Worm (Caenorhabditis elegans) whole organism, L1 larva: ENCODE results near the gene F32D1.7.
A peak's percentile ranks its signal among the peaks of the same experiment; 100 is the strongest.

ENCODE experiments used
- C04F5.9 ChIP-seq: sonication (generic microtip); optimal IDR thresholded peaks from 2 replicates; lab custom pipeline; 2016; ENCODE audit warnings: missing genetic modification characterization, missing compliant biosample characterization
- C16A3.4 ChIP-seq: fragments of 150-350 bp; optimal IDR thresholded peaks from 2 replicates; lab custom pipeline; 2014; ENCODE audit warnings: missing biosample characterization, missing genetic modification characterization
- aha-1 ChIP-seq: fragments of 150-350 bp; optimal IDR thresholded peaks from 2 replicates; lab custom pipeline; 2014; ENCODE audit warnings: missing biosample characterization, missing genetic modification characterization
- aly-2 ChIP-seq: fragments of 150-350 bp; optimal IDR thresholded peaks from 2 replicates; lab custom pipeline; 2014; ENCODE audit warnings: missing biosample characterization, missing genetic modification characterization
- ama-1 ChIP-seq: fragments of 150-350 bp; optimal IDR thresholded peaks from 2 replicates; lab custom pipeline; 2014
- ceh-88 ChIP-seq: fragments of 200-800 bp; sonication (Bioruptor generic); IDR thresholded peaks from 2 replicates; pipeline ENCODE4 v1.3.6; 2022; ENCODE audit warnings: missing genetic modification characterization, missing compliant biosample characterization
- dpl-1 ChIP-seq, 3 experiments: fragments of 150-350 bp in 2 of 3; sonication (generic microtip) in 1 of 3; optimal IDR thresholded peaks; 2 replicates each; lab custom pipeline; 2014 to 2017; ENCODE audit warnings: missing biosample characterization in 3 of 3, missing genetic modification characterization in 3 of 3, missing genetic modification reagents in 3 of 3
- efl-1 ChIP-seq, 4 experiments: fragments of 150-350 bp; optimal IDR thresholded peaks in 3 of 4; peaks in 1 of 4; 1 replicate in 1 of 4; 2 replicates in 3 of 4; lab custom pipeline; 2014; ENCODE audit warnings: missing biosample characterization in 2 of 4, missing genetic modification characterization in 2 of 4, missing genetic modification reagents in 2 of 4
- efl-3 ChIP-seq: fragments of 200-800 bp; sonication (Bioruptor generic); optimal IDR thresholded peaks from 2 replicates; lab custom pipeline; 2018; ENCODE audit warnings: mild to moderate bottlenecking, missing genetic modification characterization, missing compliant biosample characterization
- egl-13 ChIP-seq: sonication (generic microtip); optimal IDR thresholded peaks from 2 replicates; lab custom pipeline; 2016; ENCODE audit warnings: missing genotype, missing genetic modification reagents, missing genetic modification characterization, missing compliant biosample characterization
- egl-27 ChIP-seq, 2 experiments: fragments of 150-350 bp in 1 of 2; sonication (generic microtip); optimal IDR thresholded peaks; 3 replicates each; lab custom pipeline; 2017 to 2018; ENCODE audit warnings: missing biosample characterization in 2 of 2, missing genetic modification characterization in 2 of 2, missing genetic modification reagents in 2 of 2
- elt-3 ChIP-seq, 6 experiments: fragments of 150-350 bp in 1 of 6; sonication (generic microtip); optimal IDR thresholded peaks; 2 replicates each; lab custom pipeline; 2017 to 2018; ENCODE audit warnings: missing biosample characterization in 6 of 6, missing genetic modification characterization in 6 of 6, inconsistent platforms in 1 of 6
- fkh-4 ChIP-seq: sonication (generic microtip); optimal IDR thresholded peaks from 2 replicates; lab custom pipeline; 2016; ENCODE audit warnings: missing compliant biosample characterization, missing genetic modification characterization, borderline replicate concordance
- fkh-8 ChIP-seq: sonication (generic microtip); optimal IDR thresholded peaks from 2 replicates; lab custom pipeline; 2016; ENCODE audit warnings: mild to moderate bottlenecking, missing genetic modification characterization, missing compliant biosample characterization
- grh-1 ChIP-seq: fragments of 200-800 bp; sonication (Bioruptor generic); IDR thresholded peaks from 2 replicates; pipeline ENCODE4 v1.3.6; 2022; ENCODE audit warnings: missing genetic modification reagents, missing genetic modification characterization, missing compliant biosample characterization
- hpl-2 ChIP-seq: fragments of 150-350 bp; optimal IDR thresholded peaks from 2 replicates; lab custom pipeline; 2014; ENCODE audit warnings: missing biosample characterization, missing genetic modification reagents, missing genetic modification characterization
- irx-1 ChIP-seq: sonication (generic microtip); optimal IDR thresholded peaks from 2 replicates; lab custom pipeline; 2016; ENCODE audit warnings: missing genetic modification characterization, missing compliant biosample characterization
- jun-1 ChIP-seq: fragments of 150-350 bp; optimal IDR thresholded peaks from 2 replicates; lab custom pipeline; 2014; ENCODE audit warnings: missing biosample characterization, missing genetic modification reagents, missing genetic modification characterization
- lin-13 ChIP-seq: fragments of 150-350 bp; optimal IDR thresholded peaks from 2 replicates; lab custom pipeline; 2014; ENCODE audit warnings: missing biosample characterization, missing genetic modification reagents, missing genetic modification characterization
- lin-14 ChIP-seq: fragments of 200-800 bp; sonication (Bioruptor generic); optimal IDR thresholded peaks from 2 replicates; lab custom pipeline; 2018; ENCODE audit warnings: mild to moderate bottlenecking, missing genetic modification characterization, moderate library complexity, missing compliant biosample characterization
- lin-35 ChIP-seq, 2 experiments: fragments of 150-350 bp; optimal IDR thresholded peaks; 2 replicates each; lab custom pipeline; 2014; ENCODE audit warnings: missing biosample characterization in 2 of 2, missing genetic modification characterization in 2 of 2, missing genetic modification reagents in 2 of 2
- lin-39 ChIP-seq: fragments of 150-350 bp; optimal IDR thresholded peaks from 2 replicates; lab custom pipeline; 2014; ENCODE audit warnings: missing biosample characterization, missing genetic modification reagents, missing genetic modification characterization
- lir-3 ChIP-seq: sonication (generic microtip); optimal IDR thresholded peaks from 2 replicates; lab custom pipeline; 2016; ENCODE audit warnings: mild to moderate bottlenecking, missing genetic modification characterization, moderate library complexity, missing compliant biosample characterization; ENCODE audit not compliant: poor library complexity
- mdl-1 ChIP-seq, 2 experiments: fragments of 150-350 bp; optimal IDR thresholded peaks; 2 replicates each; lab custom pipeline; 2014 to 2017; ENCODE audit warnings: missing biosample characterization in 2 of 2, missing genetic modification characterization in 2 of 2, inconsistent platforms in 1 of 2
- mef-2 ChIP-seq: fragments of 150-350 bp; optimal IDR thresholded peaks from 2 replicates; lab custom pipeline; 2014; ENCODE audit warnings: missing biosample characterization, missing genetic modification characterization
- mep-1 ChIP-seq: fragments of 150-350 bp; optimal IDR thresholded peaks from 2 replicates; lab custom pipeline; 2014; ENCODE audit warnings: missing biosample characterization, missing genetic modification characterization
- nhr-76 ChIP-seq: sonication (generic microtip); optimal IDR thresholded peaks from 2 replicates; lab custom pipeline; 2017; ENCODE audit warnings: missing biosample characterization, missing genetic modification characterization
- nhr-84 ChIP-seq: sonication (generic microtip); optimal IDR thresholded peaks from 2 replicates; lab custom pipeline; 2017; ENCODE audit warnings: missing biosample characterization, missing genetic modification characterization
- nhr-85 ChIP-seq: sonication (generic microtip); peaks from one replicate; lab custom pipeline; 2016; ENCODE audit warnings: missing genetic modification characterization, inconsistent platforms, missing compliant biosample characterization
- pqm-1 ChIP-seq: sonication (generic microtip); optimal IDR thresholded peaks from 3 replicates; lab custom pipeline; 2017; ENCODE audit warnings: missing biosample characterization, missing genetic modification characterization
- rnt-1 ChIP-seq: sonication (generic microtip); optimal IDR thresholded peaks from 2 replicates; lab custom pipeline; 2016; ENCODE audit warnings: mild to moderate bottlenecking, missing genetic modification characterization, moderate library complexity, missing compliant biosample characterization
- skn-1 ChIP-seq: fragments of 150-350 bp; optimal IDR thresholded peaks from 2 replicates; lab custom pipeline; 2014; ENCODE audit warnings: missing biosample characterization, missing genetic modification characterization
- snpc-4 ChIP-seq: fragments of 150-350 bp; optimal IDR thresholded peaks from 2 replicates; lab custom pipeline; 2014; ENCODE audit warnings: missing biosample characterization, missing genetic modification characterization
- snu-23 ChIP-seq: sonication (generic microtip); optimal IDR thresholded peaks from 2 replicates; lab custom pipeline; 2016; ENCODE audit warnings: missing genetic modification characterization, missing compliant biosample characterization
- sox-4 ChIP-seq: sonication (generic microtip); optimal IDR thresholded peaks from 2 replicates; lab custom pipeline; 2016; ENCODE audit warnings: missing genetic modification characterization, missing compliant biosample characterization
- ztf-4 ChIP-seq: fragments of 150-350 bp; optimal IDR thresholded peaks from 2 replicates; lab custom pipeline; 2014; ENCODE audit warnings: missing biosample characterization, missing genetic modification characterization

F32D1.7 gene

ce11 chrV:4401865-4402264 is 25.9 kb upstream of the F32D1.7 start, which contains the start of gene F13A2.5:
F13A2.5 (minus strand) TSS chrV:4401965.
- TF ChIP-seq C16A3.4 (tag; lab: Kevin White, UChicago) (no peak), skn-1 (tag; lab: Kevin White, UChicago) (no peak), nhr-76 (tag; lab: Kevin White, UChicago) (no peak), lin-13 (GFP tag; lab: Kevin White, UChicago) (no peak), mep-1 (tag; lab: Kevin White, UChicago) (no peak), irx-1 (tag; lab: Kevin White, UChicago) (no peak), ztf-4 (tag; lab: Kevin White, UChicago) (no peak), efl-3 (no peak), egl-27 (tag; optimal IDR thresholded peaks at IDR 0.05; lab: Kevin White, UChicago) (no peak), lin-14 (GFP tag; lab: Kevin White, UChicago) (no peak), snu-23 (no peak), hpl-2 (GFP tag; lab: Kevin White, UChicago) (no peak), pqm-1 (tag; lab: Kevin White, UChicago) (no peak), aly-2 (no peak)

ce11 chrV:4400118-4400517 is 24.1 kb upstream of the F32D1.7 start, which contains the start of gene F13A2.4:
F13A2.4 (minus strand) TSS chrV:4400218.
- TF ChIP-seq irx-1 (tag; lab: Kevin White, UChicago) (no peak), snu-23 (no peak), egl-13 (tag; lab: Kevin White, UChicago) (no peak), grh-1 (GFP tag; lab: Robert Waterston, UW) (no peak), lin-35 (GFP tag; optimal IDR thresholded peaks at IDR 0.05; lab: Kevin White, UChicago) (no peak), fkh-4 (tag; lab: Kevin White, UChicago) (no peak), C04F5.9 (tag; lab: Kevin White, UChicago) (no peak), ama-1 (no peak), elt-3 (tag; optimal IDR thresholded peaks at IDR 0.05; lab: Kevin White, UChicago) (no peak), lir-3 (tag; lab: Kevin White, UChicago) (no peak), hpl-2 (GFP tag; lab: Kevin White, UChicago) (no peak), fkh-8 (tag; lab: Kevin White, UChicago) (no peak), aha-1 (tag; lab: Kevin White, UChicago) (no peak), ceh-88 (no peak), dpl-1 (GFP tag; optimal IDR thresholded peaks at IDR 0.05; lab: Kevin White, UChicago) (no peak), jun-1 (tag; lab: Kevin White, UChicago) (no peak), sox-4 (no peak), rnt-1 (tag; lab: Kevin White, UChicago) (no peak), mef-2 (tag; lab: Kevin White, UChicago) (no peak)

ce11 chrV:4398884-4399283 is 22.9 kb upstream of the F32D1.7 start:
- no peak for TF ChIP-seq efl-1 (optimal IDR thresholded peaks at IDR 0.05; lab: Kevin White, UChicago)
- TF ChIP-seq efl-1 (GFP tag; optimal IDR thresholded peaks at IDR 0.05 in 1 of 2; lab: Kevin White, UChicago): peak in 1 of 2 experiments; percentile 38
- no peak for TF ChIP-seq efl-3

DNA sequence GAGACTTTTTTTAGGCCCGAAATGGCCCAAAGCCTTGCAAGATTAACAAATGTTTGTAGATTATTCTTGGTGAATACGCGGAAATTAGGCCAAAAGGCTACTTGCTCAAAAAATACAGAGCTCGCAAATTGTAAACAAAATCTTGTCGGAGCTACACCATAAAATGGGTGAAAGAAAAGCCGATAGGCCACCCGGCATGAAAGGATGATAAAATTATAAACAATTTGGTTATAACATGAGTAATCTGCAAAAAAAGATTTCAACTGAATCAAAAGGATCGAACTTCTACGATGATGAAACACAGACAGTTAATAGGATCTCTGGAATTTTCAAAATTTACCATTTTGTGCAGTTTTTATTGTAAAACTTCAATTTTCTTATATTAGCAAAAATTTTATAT is 22.2 kb upstream of the F32D1.7 start:
- TF ChIP-seq nhr-85: no peak
- TF ChIP-seq mdl-1 (tag; optimal IDR thresholded peaks at IDR 0.05; lab: Kevin White, UChicago): no peak
- no peak for TF ChIP-seq nhr-84 (tag; lab: Kevin White, UChicago)
- no peak for TF ChIP-seq lin-39
- TF ChIP-seq mep-1 (tag; lab: Kevin White, UChicago): no peak
- no peak for TF ChIP-seq snpc-4 (tag; lab: Kevin White, UChicago)
- TF ChIP-seq efl-1 (optimal IDR thresholded peaks at IDR 0.05; lab: Kevin White, UChicago): no peak
- peak in 1 of 2 experiments; percentile 50 for TF ChIP-seq efl-1 (GFP tag; optimal IDR thresholded peaks at IDR 0.05 in 1 of 2; lab: Kevin White, UChicago)
